Worm (Caenorhabditis elegans) whole organism, L2 larva: ENCODE data around the gene Y54E2A.5.

ENCODE experiments used
- ZK546.5 ChIP-seq: sonication (generic microtip); optimal IDR thresholded peaks from 2 replicates; lab custom pipeline; 2017; ENCODE audit warnings: missing biosample characterization, missing genetic modification characterization
- ama-1 ChIP-seq: fragments of 150-350 bp; optimal IDR thresholded peaks from 2 replicates; lab custom pipeline; 2018; ENCODE audit warnings: inconsistent platforms
- lin-13 ChIP-seq: fragments of 150-350 bp; optimal IDR thresholded peaks from 2 replicates; lab custom pipeline; 2014; ENCODE audit warnings: missing biosample characterization, missing genetic modification reagents, missing genetic modification characterization
- lin-39 ChIP-seq: fragments of 150-350 bp; optimal IDR thresholded peaks from 2 replicates; lab custom pipeline; 2014; ENCODE audit warnings: missing biosample characterization, missing genetic modification reagents, missing genetic modification characterization
- mdl-1 ChIP-seq, 2 experiments: fragments of 150-350 bp in 1 of 2; sonication (generic microtip) in 1 of 2; optimal IDR thresholded peaks; 2 replicates each; lab custom pipeline; 2017; ENCODE audit warnings: missing biosample characterization in 2 of 2, missing genetic modification characterization in 2 of 2
- nhr-21 ChIP-seq: fragments of 150-350 bp; optimal IDR thresholded peaks from 2 replicates; lab custom pipeline; 2014; ENCODE audit warnings: missing biosample characterization, missing genetic modification characterization
- skn-1 ChIP-seq: sonication (generic microtip); optimal IDR thresholded peaks from 2 replicates; lab custom pipeline; 2017; ENCODE audit warnings: missing biosample characterization, missing genetic modification characterization
- sma-3 ChIP-seq: sonication (generic microtip); optimal IDR thresholded peaks from 2 replicates; lab custom pipeline; 2016; ENCODE audit warnings: missing genetic modification reagents, missing genetic modification characterization, missing compliant biosample characterization
- unc-39 ChIP-seq: fragments of 150-350 bp; optimal IDR thresholded peaks from 2 replicates; lab custom pipeline; 2014; ENCODE audit warnings: missing biosample characterization, missing genetic modification characterization
- ztf-11 ChIP-seq: sonication (generic microtip); optimal IDR thresholded peaks from 2 replicates; lab custom pipeline; 2017; ENCODE audit warnings: missing biosample characterization, missing genetic modification characterization

DNA sequence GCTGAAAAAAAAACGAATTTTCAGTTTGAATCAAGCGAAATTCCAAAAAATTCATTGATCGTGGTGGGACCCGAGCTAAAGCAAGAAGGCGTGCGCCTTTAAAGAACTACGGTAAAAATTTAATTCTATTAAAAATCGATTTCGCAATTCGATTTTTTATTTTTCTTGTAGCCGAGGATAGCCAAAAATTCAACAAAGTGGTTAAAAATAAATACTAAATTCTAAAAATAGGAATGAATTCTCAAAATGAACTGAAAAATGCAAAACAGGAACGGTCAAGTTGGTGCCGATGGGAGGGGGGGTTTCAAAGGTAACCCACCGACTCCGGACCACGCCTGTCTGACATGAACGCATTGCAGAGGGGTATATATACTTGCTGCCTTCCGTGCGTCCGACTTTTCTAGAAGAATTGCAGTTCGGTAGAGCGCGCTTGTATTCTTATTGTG lies 43.5 kb upstream of the Y54E2A.5 start:
- TF ChIP-seq mdl-1 (tag; optimal IDR thresholded peaks at IDR 0.05; lab: Kevin White, UChicago) (no peak), ztf-11 (tag; lab: Kevin White, UChicago) (no peak), lin-13 (GFP tag; lab: Kevin White, UChicago) (peak; percentile 33), ZK546.5 (no peak), nhr-21 (tag; lab: Kevin White, UChicago) (no peak), skn-1 (no peak), lin-39 (tag; lab: Kevin White, UChicago) (no peak), ama-1 (lab: Kevin White, UChicago) (peak; percentile 36), sma-3 (GFP tag; lab: Kevin White, UChicago) (peak; percentile 6), unc-39 (tag; lab: Kevin White, UChicago) (no peak)
